Fruit fly (Drosophila melanogaster) whole organism, embryonic: ENCODE data around the gene Cp190.

ENCODE experiments used
- Aef1 ChIP-seq: fragments of 200-800 bp; sonication (Bioruptor generic); IDR thresholded peaks from 3 replicates; pipeline ENCODE4 v1.3.6; 2022; ENCODE audit warnings: missing biosample characterization, missing genetic modification characterization
- Atf6 ChIP-seq: fragments of 200-800 bp; sonication (Bioruptor generic); IDR thresholded peaks from 2 replicates; pipeline ENCODE4 v1.3.6; 2022; ENCODE audit warnings: missing biosample characterization, missing genetic modification characterization
- CG10267 ChIP-seq: fragments of 200-800 bp; sonication (Bioruptor generic); optimal IDR thresholded peaks from 2 replicates; lab custom pipeline; 2018; ENCODE audit warnings: missing biosample characterization, mild to moderate bottlenecking, missing genetic modification characterization, moderate library complexity
- CG10274 ChIP-seq: fragments of 200-800 bp; sonication (Bioruptor generic); optimal IDR thresholded peaks from 3 replicates; lab custom pipeline; 2017; ENCODE audit warnings: missing biosample characterization, mild to moderate bottlenecking, missing genetic modification characterization
- CG10321 ChIP-seq: fragments of 200-800 bp; sonication (Bioruptor generic); IDR thresholded peaks from 2 replicates; pipeline ENCODE4 v1.3.6; 2022; ENCODE audit warnings: missing biosample characterization, missing genetic modification characterization
- CG10366 ChIP-seq: fragments of 200-800 bp; sonication (Bioruptor generic); IDR thresholded peaks from 2 replicates; pipeline ENCODE4 v1.3.6; 2022; ENCODE audit warnings: missing biosample characterization, missing genetic modification characterization
- CG10543 ChIP-seq: fragments of 200-800 bp; sonication (Bioruptor generic); optimal IDR thresholded peaks from 3 replicates; lab custom pipeline; 2017; ENCODE audit warnings: missing biosample characterization, mild to moderate bottlenecking, missing genetic modification characterization, moderate library complexity
- CG10959 ChIP-seq: fragments of 200-800 bp; sonication (Bioruptor generic); IDR thresholded peaks from 2 replicates; pipeline ENCODE4 v1.3.6; 2022; ENCODE audit warnings: missing biosample characterization, missing genetic modification characterization
- CG11560 ChIP-seq: fragments of 200-800 bp; sonication (Bioruptor generic); IDR thresholded peaks from 3 replicates; pipeline ENCODE4 v1.3.6; 2022; ENCODE audit warnings: missing biosample characterization, missing genetic modification characterization
- CG13424 ChIP-seq: fragments of 200-800 bp; sonication (Bioruptor generic); optimal IDR thresholded peaks from 2 replicates; lab custom pipeline; 2019; ENCODE audit warnings: missing biosample characterization, mild to moderate bottlenecking, missing genetic modification characterization, moderate library complexity
- CG13775 ChIP-seq: fragments of 200-800 bp; sonication (Bioruptor generic); optimal IDR thresholded peaks from 3 replicates; lab custom pipeline; 2017; ENCODE audit warnings: missing biosample characterization, mild to moderate bottlenecking, missing genetic modification characterization
- CG14667 ChIP-seq: fragments of 200-800 bp; sonication (Bioruptor generic); IDR thresholded peaks from 2 replicates; pipeline ENCODE4 v1.3.6; 2022; ENCODE audit warnings: missing biosample characterization, missing genetic modification characterization
- CG15011 ChIP-seq: fragments of 200-800 bp; sonication (Bioruptor generic); optimal IDR thresholded peaks from 3 replicates; lab custom pipeline; 2018; ENCODE audit warnings: missing biosample characterization, mild to moderate bottlenecking, missing genetic modification characterization
- CG15601 ChIP-seq: fragments of 200-800 bp; sonication (Bioruptor generic); optimal IDR thresholded peaks from 3 replicates; lab custom pipeline; 2019; ENCODE audit warnings: missing biosample characterization, mild to moderate bottlenecking, missing genetic modification characterization, moderate library complexity
- CG16863 ChIP-seq: fragments of 200-800 bp; sonication (Bioruptor generic); optimal IDR thresholded peaks from 3 replicates; lab custom pipeline; 2016; ENCODE audit warnings: missing biosample characterization, missing genetic modification characterization
- CG2120 ChIP-seq: fragments of 200-800 bp; sonication (Bioruptor generic); optimal IDR thresholded peaks from 3 replicates; lab custom pipeline; 2016; ENCODE audit warnings: missing biosample characterization, missing genetic modification characterization
- CG42726 ChIP-seq: fragments of 200-800 bp; sonication (Bioruptor generic); IDR thresholded peaks from 2 replicates; pipeline ENCODE4 v1.3.6; 2022; ENCODE audit warnings: missing biosample characterization, missing genetic modification characterization; ENCODE audit not compliant: partially characterized antibody
- CG7556 ChIP-seq: fragments of 200-800 bp; sonication (Bioruptor generic); optimal IDR thresholded peaks from 2 replicates; lab custom pipeline; 2017; ENCODE audit warnings: missing biosample characterization, mild to moderate bottlenecking, missing genetic modification characterization
- CG7745 ChIP-seq: fragments of 200-800 bp; sonication (Bioruptor generic); optimal IDR thresholded peaks from 2 replicates; lab custom pipeline; 2018; ENCODE audit warnings: missing biosample characterization, mild to moderate bottlenecking, missing genetic modification characterization, moderate library complexity
- CTCF ChIP-seq: fragments of 200-800 bp; sonication (Bioruptor generic); optimal IDR thresholded peaks from 2 replicates; lab custom pipeline; 2017; ENCODE audit warnings: missing biosample characterization, mild to moderate bottlenecking, missing genetic modification characterization, moderate library complexity
- Dip3 ChIP-seq: fragments of 200-800 bp; sonication (Bioruptor generic); optimal IDR thresholded peaks from 3 replicates; lab custom pipeline; 2016; ENCODE audit warnings: missing biosample characterization, missing genetic modification characterization
- Dll ChIP-seq: fragments of 200-800 bp; sonication (Bioruptor generic); IDR thresholded peaks from 4 replicates; pipeline ENCODE4 v1.3.6; 2022; ENCODE audit warnings: missing biosample characterization, missing genetic modification characterization; ENCODE audit not compliant: partially characterized antibody
- Hr39 ChIP-seq: fragments of >200 bp; optimal IDR thresholded peaks from 2 replicates; lab custom pipeline; 2017
- Lhr ChIP-seq: fragments of 200-800 bp; sonication (Bioruptor generic); optimal IDR thresholded peaks from 3 replicates; lab custom pipeline; 2017; ENCODE audit warnings: mild to moderate bottlenecking, missing biosample characterization, missing genetic modification reagents, missing genetic modification characterization
- MTF-1 ChIP-seq: fragments of 200-800 bp; sonication (Bioruptor generic); optimal IDR thresholded peaks from 2 replicates; lab custom pipeline; 2018; ENCODE audit warnings: missing biosample characterization, mild to moderate bottlenecking, missing genetic modification characterization, borderline replicate concordance
- Mad ChIP-seq: fragments of 200-800 bp; sonication (Bioruptor generic); optimal IDR thresholded peaks from 2 replicates; lab custom pipeline; 2016; ENCODE audit warnings: missing biosample characterization, missing genetic modification characterization
- Myb ChIP-seq: fragments of 200-800 bp; sonication (Bioruptor generic); optimal IDR thresholded peaks from 2 replicates; lab custom pipeline; 2016; ENCODE audit warnings: missing biosample characterization, missing genetic modification characterization
- Oli ChIP-seq: fragments of 200-800 bp; sonication (Bioruptor generic); optimal IDR thresholded peaks from 2 replicates; lab custom pipeline; 2018; ENCODE audit warnings: missing biosample characterization, mild to moderate bottlenecking, missing genetic modification characterization, moderate library complexity
- PHDP ChIP-seq: fragments of 200-800 bp; sonication (Bioruptor generic); optimal IDR thresholded peaks from 3 replicates; lab custom pipeline; 2018; ENCODE audit warnings: missing biosample characterization, mild to moderate bottlenecking, missing genetic modification characterization, moderate library complexity
- Sry-β ChIP-seq: fragments of 200-800 bp; sonication (Bioruptor generic); optimal IDR thresholded peaks from 2 replicates; lab custom pipeline; 2018; ENCODE audit warnings: missing biosample characterization, mild to moderate bottlenecking, missing genetic modification characterization, moderate library complexity
- Ssrp ChIP-seq: fragments of 200-800 bp; sonication (Bioruptor generic); optimal IDR thresholded peaks from 2 replicates; lab custom pipeline; 2018; ENCODE audit warnings: missing biosample characterization, mild to moderate bottlenecking, missing genetic modification characterization, moderate library complexity
- ab ChIP-seq: fragments of 200-800 bp; sonication (Bioruptor generic); optimal IDR thresholded peaks from 2 replicates; lab custom pipeline; 2016; ENCODE audit warnings: missing biosample characterization, missing genetic modification characterization
- ac ChIP-seq: fragments of 200-800 bp; sonication (Bioruptor generic); optimal IDR thresholded peaks from 3 replicates; lab custom pipeline; 2017; ENCODE audit warnings: missing biosample characterization, mild to moderate bottlenecking, missing genetic modification characterization
- az2 ChIP-seq: fragments of 200-800 bp; sonication (Bioruptor generic); optimal IDR thresholded peaks from 3 replicates; lab custom pipeline; 2016; ENCODE audit warnings: missing biosample characterization, missing genetic modification characterization
- btn ChIP-seq: fragments of 200-800 bp; sonication (Bioruptor generic); optimal IDR thresholded peaks from 2 replicates; lab custom pipeline; 2016; ENCODE audit warnings: missing biosample characterization, missing genetic modification characterization
- cad ChIP-seq: fragments of >200 bp; optimal IDR thresholded peaks from 2 replicates; lab custom pipeline; 2017; ENCODE audit warnings: missing biosample characterization, missing genetic modification characterization
- chm ChIP-seq: fragments of 200-800 bp; sonication (Bioruptor generic); IDR thresholded peaks from 2 replicates; pipeline ENCODE4 v1.3.6; 2022; ENCODE audit warnings: missing biosample characterization, missing genetic modification characterization
- chn ChIP-seq: fragments of 200-800 bp; sonication (Bioruptor generic); optimal IDR thresholded peaks from 2 replicates; lab custom pipeline; 2016; ENCODE audit warnings: missing biosample characterization, missing genetic modification characterization
- ci ChIP-seq: fragments of 200-800 bp; sonication (Bioruptor generic); IDR thresholded peaks from 3 replicates; pipeline ENCODE4 v1.3.6; 2022; ENCODE audit warnings: missing biosample characterization, missing genetic modification characterization
- disco-r ChIP-seq: fragments of 200-800 bp; sonication (Bioruptor generic); optimal IDR thresholded peaks from 2 replicates; lab custom pipeline; 2016; ENCODE audit warnings: missing biosample characterization, missing genetic modification characterization
- fd3F ChIP-seq: fragments of 200-800 bp; sonication (Bioruptor generic); optimal IDR thresholded peaks from 2 replicates; lab custom pipeline; 2018; ENCODE audit warnings: missing biosample characterization, mild to moderate bottlenecking, missing genetic modification characterization, moderate library complexity
- gfzf ChIP-seq: fragments of 200-800 bp; sonication (Bioruptor generic); optimal IDR thresholded peaks from 2 replicates; lab custom pipeline; 2016; ENCODE audit warnings: missing biosample characterization, mild to moderate bottlenecking, missing genetic modification characterization, moderate library complexity
- her ChIP-seq: fragments of 200-800 bp; sonication (Bioruptor generic); optimal IDR thresholded peaks from 2 replicates; lab custom pipeline; 2016; ENCODE audit warnings: missing biosample characterization, missing genetic modification characterization
- hth ChIP-seq: fragments of >200 bp; optimal IDR thresholded peaks from 2 replicates; lab custom pipeline; 2017; ENCODE audit warnings: inconsistent platforms
- ind ChIP-seq: fragments of 200-800 bp; sonication (Bioruptor generic); optimal IDR thresholded peaks from 3 replicates; lab custom pipeline; 2016; ENCODE audit warnings: missing biosample characterization, missing genetic modification characterization
- jigr1 ChIP-seq: fragments of 200-800 bp; sonication (Bioruptor generic); IDR thresholded peaks from 3 replicates; pipeline ENCODE4 v1.3.6; 2022; ENCODE audit warnings: missing biosample characterization, missing genetic modification characterization
- pita ChIP-seq: fragments of 200-800 bp; sonication (Bioruptor generic); optimal IDR thresholded peaks from 2 replicates; lab custom pipeline; 2017; ENCODE audit warnings: missing biosample characterization, mild to moderate bottlenecking, missing genetic modification characterization
- ranshi ChIP-seq: fragments of 200-800 bp; sonication (Bioruptor generic); IDR thresholded peaks from 2 replicates; pipeline ENCODE4 v1.3.6; 2022; ENCODE audit warnings: missing biosample characterization, missing genetic modification characterization
- slp2 ChIP-seq: fragments of 200-800 bp; sonication (Bioruptor generic); optimal IDR thresholded peaks from 2 replicates; lab custom pipeline; 2016; ENCODE audit warnings: missing biosample characterization, missing genetic modification characterization
- stwl ChIP-seq: fragments of 200-800 bp; sonication (Bioruptor generic); optimal IDR thresholded peaks from 3 replicates; lab custom pipeline; 2018; ENCODE audit warnings: missing biosample characterization, mild to moderate bottlenecking, missing genetic modification characterization, moderate library complexity
- trh ChIP-seq: fragments of 200-800 bp; sonication (Bioruptor generic); optimal IDR thresholded peaks from 2 replicates; lab custom pipeline; 2016; ENCODE audit warnings: missing biosample characterization, missing genetic modification characterization
- vvl ChIP-seq: fragments of 200-800 bp; sonication (Bioruptor generic); IDR thresholded peaks from 2 replicates; pipeline ENCODE4 v1.3.6; 2022; ENCODE audit warnings: missing biosample characterization, missing genetic modification characterization
- yki ChIP-seq: fragments of >200 bp; optimal IDR thresholded peaks from 3 replicates; lab custom pipeline; 2018

Cp190 gene

DNA sequence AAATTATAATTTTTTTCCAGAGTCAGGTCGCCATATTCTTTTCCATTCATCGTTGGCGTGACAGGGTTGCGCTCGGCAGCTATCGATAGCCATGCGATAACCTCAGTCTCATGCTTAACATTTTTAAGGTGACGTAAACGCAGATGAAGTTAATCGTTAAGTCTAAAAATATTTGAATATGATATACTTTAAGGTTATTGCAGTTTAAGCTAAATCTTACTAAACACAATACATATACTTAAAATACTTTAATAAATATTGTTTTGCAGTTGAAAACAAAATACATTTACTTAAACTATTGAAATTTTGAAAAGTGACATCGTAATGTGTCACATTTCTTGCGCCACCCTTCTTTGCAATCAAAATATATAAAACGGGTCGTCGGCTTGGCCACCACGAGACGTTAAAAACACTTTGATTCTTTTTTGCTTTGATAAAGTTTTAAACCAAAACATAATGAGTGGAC lies at the start of gene Cp190, which contains the start of gene CG4338 (continued):
- peak; percentile 90 for TF ChIP-seq CG10274 (GFP tag; lab: Kevin White, UChicago)
- peak; percentile 95 for TF ChIP-seq CG10959 (GFP tag; lab: Robert Waterston, UW)
- TF ChIP-seq Hr39 (lab: Kevin White, UChicago) = no peak
- peak; percentile 43 for TF ChIP-seq gfzf (GFP tag; lab: Kevin White, UChicago)
- TF ChIP-seq CG15601 (tag; lab: Kevin White, UChicago) = peak; percentile 98
- peak; percentile 98 for TF ChIP-seq ind (GFP tag; lab: Kevin White, UChicago)
- TF ChIP-seq ab (GFP tag; lab: Kevin White, UChicago) = no peak
- TF ChIP-seq CG2120 (GFP tag; lab: Kevin White, UChicago) = peak; percentile 97
- TF ChIP-seq CG10321 (GFP tag; lab: Robert Waterston, UW) = peak; percentile 80
- TF ChIP-seq ac = peak; percentile 91
- TF ChIP-seq Sry-β = peak; percentile 75
- TF ChIP-seq MTF-1 (GFP tag; lab: Kevin White, UChicago) = peak; percentile 87
- TF ChIP-seq slp2 (GFP tag; lab: Kevin White, UChicago) = peak; percentile 75
- TF ChIP-seq PHDP (tag; lab: Kevin White, UChicago) = peak; percentile 99
- TF ChIP-seq hth (lab: Kevin White, UChicago) = no peak
- peak; percentile 98 for TF ChIP-seq az2 (GFP tag; lab: Kevin White, UChicago)
- TF ChIP-seq Myb (GFP tag; lab: Kevin White, UChicago) = peak; percentile 79
- peak; percentile 78; the same call in 3 of the 4 replicates for TF ChIP-seq Dll
- TF ChIP-seq disco-r (GFP tag; lab: Kevin White, UChicago) = peak; percentile 88
- TF ChIP-seq CG7556 (GFP tag; lab: Kevin White, UChicago) = peak; percentile 98
- TF ChIP-seq Dip3 (GFP tag; lab: Kevin White, UChicago) = peak; percentile 90
- peak; percentile 94 for TF ChIP-seq CG10366 (GFP tag; lab: Robert Waterston, UW)
- TF ChIP-seq CG13424 (tag; lab: Kevin White, UChicago) = peak; percentile 99
- no peak for TF ChIP-seq cad (GFP tag; lab: Kevin White, UChicago)
- peak; percentile 97 for TF ChIP-seq Atf6 (GFP tag; lab: Robert Waterston, UW)
- peak; percentile 80 for TF ChIP-seq CG7745 (tag; lab: Kevin White, UChicago)
- peak; percentile 93 for TF ChIP-seq chm (GFP tag; lab: Robert Waterston, UW)
- TF ChIP-seq Lhr = peak; percentile 91
- peak; percentile 93 for TF ChIP-seq Aef1 (GFP tag; lab: Robert Waterston, UW)
- peak; percentile 96 for TF ChIP-seq CG15011 (GFP tag; lab: Kevin White, UChicago)
- TF ChIP-seq CG16863 (GFP tag; lab: Kevin White, UChicago) = peak; percentile 90
- TF ChIP-seq vvl (GFP tag; lab: Robert Waterston, UW) = peak; percentile 98
- TF ChIP-seq Oli = peak; percentile 98
- peak; percentile 95 for TF ChIP-seq trh
- TF ChIP-seq her (GFP tag; lab: Kevin White, UChicago) = peak; percentile 52
- TF ChIP-seq CG10267 (tag; lab: Kevin White, UChicago) = peak; percentile 96
- peak; percentile 99 for TF ChIP-seq CG10543 (GFP tag; lab: Kevin White, UChicago)
- TF ChIP-seq CG42726 (GFP tag; lab: Robert Waterston, UW) = peak; percentile 76
- peak; percentile 95 for TF ChIP-seq ci (GFP tag; lab: Robert Waterston, UW)
- peak; percentile 93 for TF ChIP-seq CG14667 (GFP tag; lab: Robert Waterston, UW)
- TF ChIP-seq fd3F = peak; percentile 98
- no peak for TF ChIP-seq pita (GFP tag; lab: Kevin White, UChicago)
- peak; percentile 99 for TF ChIP-seq Ssrp (tag; lab: Kevin White, UChicago)
- peak; percentile 93 for TF ChIP-seq jigr1 (GFP tag; lab: Robert Waterston, UW)
- peak; percentile 94 for TF ChIP-seq Mad
- peak; percentile 90 for TF ChIP-seq CG11560 (tag; lab: Robert Waterston, UW)
- TF ChIP-seq CTCF (GFP tag; lab: Kevin White, UChicago) = peak; percentile 68
- TF ChIP-seq chn (GFP tag; lab: Kevin White, UChicago) = peak; percentile 95
- TF ChIP-seq btn (GFP tag; lab: Kevin White, UChicago) = peak; percentile 35
- peak; percentile 99 for TF ChIP-seq CG13775 (GFP tag; lab: Kevin White, UChicago)
- no peak for TF ChIP-seq yki (lab: Kevin White, UChicago)
- peak; percentile 96 for TF ChIP-seq ranshi (GFP tag; lab: Robert Waterston, UW)
- TF ChIP-seq stwl (tag; lab: Kevin White, UChicago) = peak; percentile 87
